Fruit fly (Drosophila melanogaster): ENCODE data around the gene Mcm10.

DNA sequence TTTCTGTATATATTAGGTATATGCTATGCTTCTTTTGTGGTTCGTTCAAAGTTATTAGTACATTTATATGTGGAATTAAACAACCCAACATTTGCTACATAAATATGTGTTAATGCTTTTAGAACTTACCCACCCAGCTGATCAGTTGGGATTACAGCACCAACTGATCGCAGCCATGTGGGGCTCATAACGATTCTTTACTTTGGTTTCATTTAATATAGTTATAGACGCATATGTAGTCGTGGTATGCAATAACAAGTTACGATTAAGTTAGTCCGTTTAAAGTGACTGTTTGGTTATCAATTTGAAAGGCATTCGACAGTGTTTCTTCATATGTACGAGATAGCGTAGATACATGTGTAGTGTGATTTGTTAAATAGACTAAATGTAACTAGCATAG, 44.0 kb upstream of the Mcm10 start:
- TF ChIP-seq CTCF (optimal IDR thresholded peaks at IDR 0.05) (no peak), CG8478 (optimal IDR thresholded peaks at IDR 0.05) (no peak)

Data from S2 (cell line).